Worm (Caenorhabditis elegans): ENCODE data around the gene egl-47.

ce11 chrV:9889629-9890028 is 9.7 kb upstream of the egl-47 start, which contains the start of gene fshr-1:
- TF ChIP-seq madf-8 (GFP tag; conservative IDR thresholded peaks at IDR 0.05): no peak
- TF ChIP-seq lag-1 (GFP tag; IDR thresholded peaks at IDR 0.05): no peak
- no peak for TF ChIP-seq ztf-18 (tag; optimal IDR thresholded peaks at IDR 0.05)
- no peak for TF ChIP-seq lsy-27 (tag; optimal IDR thresholded peaks at IDR 0.05; ENCODE audit: borderline replicate concordance, insufficient read depth)
- no peak for TF ChIP-seq snpc-4 (GFP tag; optimal IDR thresholded peaks at IDR 0.05)
- TF ChIP-seq snpc-4 (tag; optimal IDR thresholded peaks at IDR 0.05): no peak
- TF ChIP-seq B0035.1 (tag; optimal IDR thresholded peaks at IDR 0.05): no peak
- no peak for TF ChIP-seq hlh-26 (GFP tag; conservative IDR thresholded peaks at IDR 0.05)
